Worm (Caenorhabditis elegans): ENCODE data around the gene col-84.

Gene col-84

DNA sequence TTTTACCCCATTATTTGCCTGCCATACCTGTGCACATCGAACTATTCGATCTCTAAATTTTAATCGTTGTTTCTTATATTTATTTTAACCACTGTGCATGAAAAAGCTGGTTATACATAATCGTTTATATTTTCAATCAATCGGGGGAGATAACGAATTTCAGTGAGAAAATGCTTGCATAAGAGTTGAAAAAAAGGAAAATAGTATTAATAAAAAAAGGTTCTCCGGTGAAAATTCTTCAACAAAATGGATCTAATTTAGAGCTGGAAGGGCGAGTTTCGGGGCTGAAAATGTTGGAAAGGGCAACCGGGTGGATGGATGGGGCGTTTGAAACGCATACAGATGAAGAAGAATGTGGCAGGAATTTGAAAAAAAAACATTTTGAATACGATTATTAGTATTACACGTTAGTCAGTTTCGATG is 49.2 kb downstream of the col-84 start (continued):
- TF ChIP-seq daf-8 (GFP tag; IDR thresholded peaks at IDR 0.05) (0 out of 2 replicates have a peak, but pooled peaks have one; percentile 65), ceh-82 (tag; optimal IDR thresholded peaks at IDR 0.05) (no peak), hif-1 (tag; optimal IDR thresholded peaks at IDR 0.05) (no peak), ZK546.5 (tag; optimal IDR thresholded peaks at IDR 0.05) (no peak), nhr-41 (GFP tag; IDR thresholded peaks at IDR 0.05) (no peak), lim-7 (GFP tag; IDR thresholded peaks at IDR 0.05) (no peak), php-3 (GFP tag; IDR thresholded peaks at IDR 0.05) (no peak), attf-4 (tag; optimal IDR thresholded peaks at IDR 0.05) (no peak), egl-43 (GFP tag; IDR thresholded peaks at IDR 0.05) (0 out of 2 replicates have a peak, but pooled peaks have one; percentile 15), saeg-2 (GFP tag; IDR thresholded peaks at IDR 0.05) (0 out of 2 replicates have a peak, but pooled peaks have one; percentile 55), lin-15B (tag; optimal IDR thresholded peaks at IDR 0.05) (no peak), lin-13 (GFP tag; optimal IDR thresholded peaks at IDR 0.05) (no peak), hmg-1.1 (GFP tag; IDR thresholded peaks at IDR 0.05) (no peak), unc-130 (GFP tag; optimal IDR thresholded peaks at IDR 0.05) (peak; percentile 38), nhr-11 (tag; optimal IDR thresholded peaks at IDR 0.05) (no peak), lin-39 (tag; optimal IDR thresholded peaks at IDR 0.05) (no peak), tra-1 (GFP tag; IDR thresholded peaks at IDR 0.05) (0 out of 2 replicates have a peak, but pooled peaks have one; percentile 23), fos-1 (tag; optimal IDR thresholded peaks at IDR 0.05) (no peak), dmd-6 (GFP tag; IDR thresholded peaks at IDR 0.05) (no peak), hlh-30 (tag; optimal IDR thresholded peaks at IDR 0.05; ENCODE audit: insufficient read depth) (no peak), T26A8.4 (GFP tag; IDR thresholded peaks at IDR 0.05) (0 out of 2 replicates have a peak, but pooled peaks have one; percentile 33), snpc-1.2 (GFP tag; IDR thresholded peaks at IDR 0.05) (peak; percentile 68; the same call in 1 of the 2 replicates), gei-8 (GFP tag; optimal IDR thresholded peaks at IDR 0.05) (no peak), rbr-2 (tag; optimal IDR thresholded peaks at IDR 0.05) (no peak), zfp-2 (tag; optimal IDR thresholded peaks at IDR 0.05) (no peak), zag-1 (tag; optimal IDR thresholded peaks at IDR 0.05) (no peak), R02D3.7 (tag; optimal IDR thresholded peaks at IDR 0.05) (no peak), ceh-28 (tag; optimal IDR thresholded peaks at IDR 0.05) (no peak), spr-1 (tag; optimal IDR thresholded peaks at IDR 0.05) (peak; percentile 36), dmd-9 (GFP tag; IDR thresholded peaks at IDR 0.05) (no peak), lir-3 (tag; optimal IDR thresholded peaks at IDR 0.05) (no peak), Y5F2A.4 (GFP tag; optimal IDR thresholded peaks at IDR 0.05) (peak; percentile 53), aha-1 (tag) (no peak), dmd-8 (GFP tag; IDR thresholded peaks at IDR 0.05) (0 out of 2 replicates have a peak, but pooled peaks have one; percentile 56)

All from whole organism, L4 larva.